Worm (Caenorhabditis elegans): ENCODE results near the gene srh-204.

DNA sequence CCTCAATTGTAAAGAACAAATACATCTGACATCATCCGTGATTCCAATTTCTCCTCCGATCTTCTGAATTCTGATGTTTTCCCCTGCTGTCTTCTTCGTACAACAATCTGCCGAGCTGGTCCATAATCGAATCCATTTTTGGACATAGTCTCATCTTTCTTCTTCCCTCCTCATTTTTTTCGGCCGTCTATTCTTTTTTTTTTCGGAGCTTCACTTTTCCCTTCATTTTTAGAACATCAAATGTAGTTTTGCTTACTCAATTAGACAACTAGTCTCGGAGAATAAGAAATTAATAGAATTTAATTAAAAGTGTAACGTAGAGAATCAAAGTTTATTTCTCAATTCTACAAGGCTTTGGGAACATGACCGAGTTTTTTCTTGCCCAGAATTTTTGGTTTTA lies 28.7 kb downstream of the srh-204 start:
- TF ChIP-seq nhr-76 (tag; optimal IDR thresholded peaks at IDR 0.05) (no peak), pha-4 (tag; optimal IDR thresholded peaks at IDR 0.05) (no peak), nhr-28 (tag; optimal IDR thresholded peaks at IDR 0.05) (no peak), ztf-11 (tag; optimal IDR thresholded peaks at IDR 0.05) (no peak), unc-39 (tag; optimal IDR thresholded peaks at IDR 0.05) (no peak), mep-1 (tag; optimal IDR thresholded peaks at IDR 0.05) (no peak), ham-2 (GFP tag; optimal IDR thresholded peaks at IDR 0.05) (no peak)

All from whole organism, mixed stage, embryonic.